Fruit fly (Drosophila melanogaster): ENCODE data around the gene CG9515.

CG9515 gene

dm6 chr2L:8937003-8937402, 6.1 kb downstream of the CG9515 start, which contains the start of gene Tsp29Fb:
Gene Tsp29Fb (plus strand): TSS chr2L:8937390.
- no peak for TF ChIP-seq CG17801 (GFP tag; optimal IDR thresholded peaks at IDR 0.05; ENCODE audit: partially characterized antibody)

dm6 chr2L:8933710-8934242, 9.3 kb downstream of the CG9515 start, which contains the start of gene Tsp29Fa:
Gene Tsp29Fa (plus strand): TSS chr2L:8933962.
- no peak for TF ChIP-seq CG17801 (GFP tag; optimal IDR thresholded peaks at IDR 0.05; ENCODE audit: partially characterized antibody)

- no peak for TF ChIP-seq CG17801 (GFP tag; optimal IDR thresholded peaks at IDR 0.05; ENCODE audit: partially characterized antibody)
These were observed 11.9 kb downstream of the CG9515 start for dm6 chr2L:8931176-8931575.

DNA sequence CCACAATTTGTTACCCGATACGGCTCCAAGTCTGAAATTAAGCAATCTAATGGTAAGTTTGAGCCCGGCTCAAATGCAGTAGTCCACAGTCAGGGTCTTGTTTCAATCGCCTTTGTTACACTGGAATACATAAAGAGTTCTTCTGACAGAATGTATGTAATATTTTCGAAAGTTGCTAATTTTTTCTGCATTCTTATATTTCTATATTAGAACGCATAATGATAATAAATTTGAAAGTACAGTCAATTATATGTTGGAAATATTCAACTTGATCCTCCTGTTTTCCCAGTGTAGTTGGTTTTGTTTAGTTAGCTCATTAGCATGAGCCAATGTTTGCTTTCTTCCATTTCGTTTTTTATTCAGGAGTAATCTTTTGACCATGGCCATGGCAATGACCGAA, 19.7 kb downstream of the CG9515 start:
- TF ChIP-seq CG17801 (GFP tag; optimal IDR thresholded peaks at IDR 0.05; ENCODE audit: partially characterized antibody), result no peak

dm6 chr2L:8921934-8922333, 21.1 kb downstream of the CG9515 start:
- TF ChIP-seq CG17801 (GFP tag; optimal IDR thresholded peaks at IDR 0.05; ENCODE audit: partially characterized antibody), result no peak

dm6 chr2L:8920294-8920693, 22.8 kb downstream of the CG9515 start:
- TF ChIP-seq CG17801 (GFP tag; optimal IDR thresholded peaks at IDR 0.05; ENCODE audit: partially characterized antibody), result no peak

- no peak for TF ChIP-seq CG17801 (GFP tag; optimal IDR thresholded peaks at IDR 0.05; ENCODE audit: partially characterized antibody)
These were observed 23.4 kb downstream of the CG9515 start for dm6 chr2L:8919638-8920037.

DNA sequence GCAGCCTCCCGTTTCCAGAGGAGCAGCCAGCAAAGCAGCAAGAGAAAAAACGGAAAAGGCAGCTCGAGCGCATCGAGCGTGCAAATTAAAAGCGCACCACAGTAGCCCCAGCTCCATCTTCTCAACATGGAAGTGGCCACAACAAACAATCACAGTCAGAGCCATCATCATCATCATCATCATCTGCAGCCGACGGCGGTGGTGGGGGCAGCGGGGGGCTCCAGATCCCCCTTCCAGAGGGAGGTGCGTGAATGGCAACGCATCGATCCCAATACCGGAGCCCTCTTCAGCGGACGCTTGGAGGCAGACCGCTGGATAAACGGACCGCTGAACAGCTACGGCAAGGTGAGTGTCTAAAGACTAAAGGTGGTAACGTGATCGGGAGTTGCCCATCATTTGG, 27.3 kb downstream of the CG9515 start:
- TF ChIP-seq CG17801 (GFP tag; optimal IDR thresholded peaks at IDR 0.05; ENCODE audit: partially characterized antibody), result no peak

DNA sequence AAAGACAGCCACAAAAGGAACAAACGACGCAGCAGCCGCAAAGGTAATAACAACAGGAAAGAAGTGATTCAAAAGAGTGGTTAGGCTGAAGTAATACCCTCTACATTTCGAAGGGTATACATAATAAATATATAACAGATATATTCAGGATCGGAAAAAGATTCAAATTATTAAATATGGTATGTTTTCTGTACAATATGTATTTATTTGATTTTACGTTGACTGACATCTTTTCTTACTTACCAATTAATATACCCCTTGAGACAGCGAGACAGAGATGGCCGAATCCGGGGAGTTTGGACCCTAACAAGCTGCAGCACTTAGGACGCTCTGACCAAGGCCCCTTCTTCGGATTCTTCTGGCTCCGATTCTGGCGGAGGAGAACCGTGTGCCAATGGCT, 36.8 kb downstream of the CG9515 start:
- TF ChIP-seq CG17801 (GFP tag; optimal IDR thresholded peaks at IDR 0.05; ENCODE audit: partially characterized antibody), result no peak

DNA sequence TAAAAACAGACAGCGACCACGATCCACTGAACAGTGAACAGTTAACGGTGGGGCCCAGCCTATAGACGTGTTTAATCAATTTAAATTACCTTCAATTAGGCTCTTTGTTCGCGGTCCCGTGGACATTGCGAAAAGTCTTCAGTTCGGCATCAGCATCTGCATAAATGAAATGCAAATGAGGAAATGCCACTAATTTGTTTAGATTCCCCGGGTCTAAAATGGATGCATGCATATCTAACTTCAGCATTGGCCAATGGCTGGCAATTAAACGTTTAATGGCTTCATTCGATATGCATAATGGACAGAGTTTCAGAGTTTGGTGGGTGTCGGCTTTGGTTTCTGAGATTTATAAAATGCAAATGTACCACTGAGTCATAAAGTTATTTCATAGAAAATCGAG, 41.2 kb downstream of the CG9515 start:
- no peak for TF ChIP-seq CG17801 (GFP tag; optimal IDR thresholded peaks at IDR 0.05; ENCODE audit: partially characterized antibody)

DNA sequence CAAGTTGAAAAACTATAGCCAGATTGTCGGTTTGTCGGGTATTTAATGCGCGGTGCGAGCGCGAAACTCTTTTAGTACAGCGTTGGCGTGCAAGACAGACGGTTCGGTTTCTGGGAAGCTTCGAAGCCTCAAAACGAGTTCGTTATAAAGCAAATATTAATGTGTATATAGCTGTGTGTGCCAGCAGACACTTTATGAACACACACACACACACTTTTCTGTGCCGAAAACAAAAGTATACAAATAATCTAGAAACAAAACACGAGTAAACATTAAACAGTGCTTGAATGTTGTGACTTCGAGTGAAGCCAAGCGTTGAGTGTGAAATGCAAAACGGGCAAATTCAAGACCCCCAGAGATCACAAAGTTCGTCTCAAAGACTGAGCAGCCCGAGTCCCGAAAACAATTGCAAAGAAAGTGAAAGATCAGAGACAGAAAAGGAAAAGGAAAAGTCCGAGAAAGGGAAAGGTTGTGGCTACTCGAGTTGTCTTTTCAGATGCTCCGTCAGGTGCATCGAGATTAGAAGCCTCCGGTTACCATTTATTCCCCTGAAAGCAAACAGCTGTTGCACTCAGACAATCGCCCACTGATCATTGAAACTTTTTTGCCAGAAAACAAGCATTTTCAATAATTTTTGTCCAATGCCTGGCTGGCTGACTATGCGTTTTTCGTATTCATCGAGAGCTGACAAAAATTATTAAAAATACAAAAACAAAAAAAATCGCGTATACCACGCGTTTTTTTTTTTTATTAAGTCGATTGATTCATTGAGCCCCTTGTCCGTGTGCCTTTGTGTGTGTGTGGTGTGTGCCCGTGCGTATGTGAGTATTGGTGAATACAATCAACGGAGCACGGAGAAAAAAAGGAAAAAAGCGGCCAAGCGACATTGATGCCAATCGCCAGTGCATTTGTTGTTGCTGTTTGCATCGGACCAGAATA, 44.1 kb downstream of the CG9515 start, which contains the start of gene CG34398:
TSS of gene CG34398 (plus strand) at position 73 of the 939 bp plus-strand sequence.
- no peak for TF ChIP-seq CG17801 (GFP tag; optimal IDR thresholded peaks at IDR 0.05; ENCODE audit: partially characterized antibody)

- no peak for TF ChIP-seq CG17801 (GFP tag; optimal IDR thresholded peaks at IDR 0.05; ENCODE audit: partially characterized antibody)
These were observed 44.9 kb downstream of the CG9515 start for dm6 chr2L:8897954-8898713.

dm6 chr2L:8894224-8894623, 48.8 kb downstream of the CG9515 start:
- TF ChIP-seq CG17801 (GFP tag; optimal IDR thresholded peaks at IDR 0.05; ENCODE audit: partially characterized antibody), result no peak
